Fruit fly (Drosophila melanogaster): Measurements from ENCODE around the gene CG11384.

DNA sequence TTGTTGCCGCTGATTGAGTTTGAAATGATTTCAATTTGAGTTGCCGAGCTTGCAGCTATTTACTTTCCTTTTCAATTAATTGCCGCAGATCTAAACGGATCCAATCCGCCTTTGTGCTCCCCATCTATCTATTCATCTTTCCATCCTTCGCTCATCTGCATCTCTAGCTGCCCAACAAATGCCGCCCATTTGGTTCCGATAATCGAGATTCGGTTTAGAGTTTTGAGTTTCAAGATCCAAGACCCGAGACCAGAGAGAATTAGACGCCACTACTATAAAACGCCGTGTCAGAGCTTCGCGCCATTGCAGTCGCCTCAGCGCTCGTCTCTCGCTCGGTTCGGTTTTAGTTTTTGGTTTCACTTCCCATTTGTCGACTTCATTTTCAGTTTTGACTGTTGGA is 8.6 kb upstream of the CG11384 start, which contains the start of gene CG14626:
- no peak for TF ChIP-seq pan (optimal IDR thresholded peaks at IDR 0.05)
- TF ChIP-seq Dfd (GFP tag; optimal IDR thresholded peaks at IDR 0.05), result no peak
- no peak for TF ChIP-seq OdsH (GFP tag; optimal IDR thresholded peaks at IDR 0.05)
- no peak for TF ChIP-seq Myc (optimal IDR thresholded peaks at IDR 0.05)
- TF ChIP-seq psq (GFP tag; optimal IDR thresholded peaks at IDR 0.05), result no peak
- no peak for TF ChIP-seq CG9705 (GFP tag; optimal IDR thresholded peaks at IDR 0.05)
- TF ChIP-seq br (GFP tag; optimal IDR thresholded peaks at IDR 0.05), result no peak
- TF ChIP-seq CrebA (GFP tag; optimal IDR thresholded peaks at IDR 0.05; ENCODE audit: borderline replicate concordance), result no peak
- no peak for TF ChIP-seq Abd-B (GFP tag; optimal IDR thresholded peaks at IDR 0.05)
- TF ChIP-seq N (GFP tag; optimal IDR thresholded peaks at IDR 0.05), result no peak

All from whole organism, wandering third instar larva.